Worm (Caenorhabditis elegans) whole organism, late embryonic: ENCODE results near the gene Y17G7B.12.

Source experiments
- C08G9.2 ChIP-seq: sonication (generic microtip); optimal IDR thresholded peaks from 2 replicates; lab custom pipeline; 2016; ENCODE audit warnings: mild to moderate bottlenecking, missing genetic modification characterization, moderate library complexity, missing compliant biosample characterization
- C38D4.7 ChIP-seq: fragments of 200-800 bp; sonication (Bioruptor generic); optimal IDR thresholded peaks from 2 replicates; lab custom pipeline; 2018; ENCODE audit warnings: mild to moderate bottlenecking, missing genetic modification characterization, moderate library complexity, missing compliant biosample characterization
- F13H6.1 ChIP-seq: sonication (generic microtip); optimal IDR thresholded peaks from 2 replicates; lab custom pipeline; 2016; ENCODE audit warnings: missing genetic modification characterization, missing compliant biosample characterization
- K02D7.2 ChIP-seq: sonication (generic microtip); optimal IDR thresholded peaks from 2 replicates; lab custom pipeline; 2017; ENCODE audit warnings: mild to moderate bottlenecking, missing genetic modification characterization, missing compliant biosample characterization
- K09A11.1 ChIP-seq: sonication (generic microtip); optimal IDR thresholded peaks from 2 replicates; lab custom pipeline; 2017; ENCODE audit warnings: antibody characterized with exemption, mild to moderate bottlenecking, missing genetic modification characterization, missing compliant biosample characterization; ENCODE audit not compliant: insufficient read depth
- Y22D7AL.16 ChIP-seq: sonication (generic microtip); optimal IDR thresholded peaks from 2 replicates; lab custom pipeline; 2016; ENCODE audit warnings: missing genetic modification characterization, missing compliant biosample characterization
- ahr-1 ChIP-seq: sonication (generic microtip); optimal IDR thresholded peaks from 2 replicates; lab custom pipeline; 2016; ENCODE audit warnings: missing genetic modification characterization, missing compliant biosample characterization
- ceh-19 ChIP-seq: fragments of 200-800 bp; sonication (Bioruptor generic); optimal IDR thresholded peaks from 2 replicates; lab custom pipeline; 2018; ENCODE audit warnings: mild to moderate bottlenecking, missing genetic modification characterization, missing compliant biosample characterization
- ceh-2 ChIP-seq: sonication (generic microtip); optimal IDR thresholded peaks from 2 replicates; lab custom pipeline; 2016; ENCODE audit warnings: missing genotype, missing genetic modification characterization, missing compliant biosample characterization
- ceh-22 ChIP-seq: sonication (generic microtip); optimal IDR thresholded peaks from 2 replicates; lab custom pipeline; 2017; ENCODE audit warnings: missing biosample characterization, missing genetic modification characterization
- ceh-48 ChIP-seq: sonication (generic microtip); optimal IDR thresholded peaks from 2 replicates; lab custom pipeline; 2016; ENCODE audit warnings: missing genetic modification characterization, inconsistent platforms, missing compliant biosample characterization
- ceh-6 ChIP-seq: fragments of 200-800 bp; sonication (Bioruptor generic); optimal IDR thresholded peaks from 2 replicates; lab custom pipeline; 2018; ENCODE audit warnings: mild to moderate bottlenecking, missing genetic modification characterization, missing compliant biosample characterization
- ceh-9 ChIP-seq: sonication (generic microtip); optimal IDR thresholded peaks from 2 replicates; lab custom pipeline; 2016; ENCODE audit warnings: mild to moderate bottlenecking, missing genetic modification characterization, inconsistent platforms, missing compliant biosample characterization
- che-1 ChIP-seq: sonication (generic microtip); optimal IDR thresholded peaks from 2 replicates; lab custom pipeline; 2016; ENCODE audit warnings: mild to moderate bottlenecking, missing genetic modification characterization, missing compliant biosample characterization
- dmd-4 ChIP-seq: sonication (generic microtip); optimal IDR thresholded peaks from 2 replicates; lab custom pipeline; 2016; ENCODE audit warnings: borderline replicate concordance, missing genetic modification characterization, missing compliant biosample characterization
- dve-1 ChIP-seq: sonication (generic microtip); optimal IDR thresholded peaks from 2 replicates; lab custom pipeline; 2017; ENCODE audit warnings: antibody characterized with exemption, mild to moderate bottlenecking, missing genetic modification characterization, missing compliant biosample characterization
- ets-4 ChIP-seq: sonication (generic microtip); optimal IDR thresholded peaks from 2 replicates; lab custom pipeline; 2016; ENCODE audit warnings: missing genetic modification characterization, missing compliant biosample characterization
- fax-1 ChIP-seq: sonication (generic microtip); optimal IDR thresholded peaks from 2 replicates; lab custom pipeline; 2016; ENCODE audit warnings: missing genotype, missing genetic modification characterization, missing compliant biosample characterization
- fkh-6 ChIP-seq: sonication (generic microtip); optimal IDR thresholded peaks from 2 replicates; lab custom pipeline; 2016; ENCODE audit warnings: missing genetic modification characterization, missing compliant biosample characterization
- gmeb-2 ChIP-seq: sonication (generic microtip); optimal IDR thresholded peaks from 2 replicates; lab custom pipeline; 2016; ENCODE audit warnings: missing genetic modification characterization, inconsistent platforms, missing compliant biosample characterization
- hlh-13 ChIP-seq: fragments of 200-800 bp; sonication (Bioruptor generic); optimal IDR thresholded peaks from 2 replicates; lab custom pipeline; 2018; ENCODE audit warnings: mild to moderate bottlenecking, missing genetic modification characterization, missing compliant biosample characterization
- hlh-6 ChIP-seq: sonication (generic microtip); optimal IDR thresholded peaks from 2 replicates; lab custom pipeline; 2016; ENCODE audit warnings: missing genotype, missing genetic modification characterization, missing compliant biosample characterization
- hlh-8 ChIP-seq: sonication (generic microtip); optimal IDR thresholded peaks from 2 replicates; lab custom pipeline; 2016; ENCODE audit warnings: missing genotype, missing genetic modification characterization, missing compliant biosample characterization
- lim-6 ChIP-seq: sonication (generic microtip); optimal IDR thresholded peaks from 2 replicates; lab custom pipeline; 2016; ENCODE audit warnings: missing genetic modification characterization, missing compliant biosample characterization
- madf-2 ChIP-seq: sonication (generic microtip); optimal IDR thresholded peaks from 2 replicates; lab custom pipeline; 2017; ENCODE audit warnings: missing genetic modification characterization, missing compliant biosample characterization
- mec-3 ChIP-seq: sonication (generic microtip); optimal IDR thresholded peaks from 2 replicates; lab custom pipeline; 2016; ENCODE audit warnings: borderline replicate concordance, missing genetic modification characterization, missing compliant biosample characterization
- nfya-1 ChIP-seq: sonication (generic microtip); optimal IDR thresholded peaks from 2 replicates; lab custom pipeline; 2017; ENCODE audit warnings: missing genetic modification characterization, mild to moderate bottlenecking, missing compliant biosample characterization, antibody characterized with exemption, moderate library complexity
- nhr-11 ChIP-seq: fragments of 150-350 bp; optimal IDR thresholded peaks from 2 replicates; lab custom pipeline; 2014; ENCODE audit warnings: missing biosample characterization, missing genetic modification characterization
- npax-4 ChIP-seq: sonication (generic microtip); optimal IDR thresholded peaks from 2 replicates; lab custom pipeline; 2016; ENCODE audit warnings: missing genetic modification characterization, missing compliant biosample characterization
- pag-3 ChIP-seq: sonication (generic microtip); optimal IDR thresholded peaks from 2 replicates; lab custom pipeline; 2016; ENCODE audit warnings: missing compliant biosample characterization, missing genetic modification characterization, borderline replicate concordance
- pax-1 ChIP-seq: fragments of 150-350 bp; optimal IDR thresholded peaks from 2 replicates; lab custom pipeline; 2014; ENCODE audit warnings: missing biosample characterization, missing genetic modification characterization
- pha-4 ChIP-seq: fragments of 150-350 bp; optimal IDR thresholded peaks from 2 replicates; lab custom pipeline; 2018; ENCODE audit warnings: missing biosample characterization, missing genetic modification reagents, missing genetic modification characterization
- pros-1 ChIP-seq: fragments of 150-350 bp; optimal IDR thresholded peaks from 2 replicates; lab custom pipeline; 2014; ENCODE audit warnings: missing biosample characterization, missing genetic modification reagents, missing genetic modification characterization
- ref-2 ChIP-seq: sonication (generic microtip); optimal IDR thresholded peaks from 2 replicates; lab custom pipeline; 2016; ENCODE audit warnings: missing genetic modification characterization, missing compliant biosample characterization
- rnt-1 ChIP-seq: sonication (generic microtip); optimal IDR thresholded peaks from 2 replicates; lab custom pipeline; 2016; ENCODE audit warnings: missing genetic modification characterization, missing compliant biosample characterization
- sdc-2 ChIP-seq: sonication (generic microtip); optimal IDR thresholded peaks from 2 replicates; lab custom pipeline; 2016; ENCODE audit warnings: missing genotype, missing genetic modification characterization, missing compliant biosample characterization
- sox-2 ChIP-seq: fragments of 200-800 bp; sonication (Bioruptor generic); IDR thresholded peaks from 2 replicates; pipeline ENCODE4 v1.3.6; 2022; ENCODE audit warnings: missing genetic modification reagents, missing genetic modification characterization, missing compliant biosample characterization
- sox-4 ChIP-seq: sonication (generic microtip); optimal IDR thresholded peaks from 2 replicates; lab custom pipeline; 2017; ENCODE audit warnings: mild to moderate bottlenecking, missing genetic modification characterization, inconsistent platforms, missing compliant biosample characterization
- tbx-2 ChIP-seq: sonication (generic microtip); optimal IDR thresholded peaks from 2 replicates; lab custom pipeline; 2016; ENCODE audit warnings: missing genetic modification characterization, missing compliant biosample characterization
- tbx-7 ChIP-seq: sonication (generic microtip); optimal IDR thresholded peaks from 2 replicates; lab custom pipeline; 2016; ENCODE audit warnings: missing genotype, missing genetic modification characterization, missing compliant biosample characterization
- ttx-3 ChIP-seq: sonication (generic microtip); optimal IDR thresholded peaks from 2 replicates; lab custom pipeline; 2016; ENCODE audit warnings: missing genetic modification reagents, missing genetic modification characterization, missing compliant biosample characterization
- unc-3 ChIP-seq, 2 experiments: fragments of 200-800 bp in 1 of 2; sonication (Bioruptor generic) in 1 of 2; sonication (generic microtip) in 1 of 2; conservative IDR thresholded peaks in 1 of 2; optimal IDR thresholded peaks in 1 of 2; 2 replicates each; pipeline versions ENCODE4 v1.3.6 to Lab custom; 2016 to 2022; ENCODE audit warnings: missing compliant biosample characterization in 2 of 2, missing genetic modification characterization in 2 of 2, missing genetic modification reagents in 1 of 2
- unc-42 ChIP-seq: sonication (generic microtip); optimal IDR thresholded peaks from 2 replicates; lab custom pipeline; 2016; ENCODE audit warnings: missing genotype, missing genetic modification characterization, missing compliant biosample characterization

Gene Y17G7B.12

ce11 chrII:12042108-12042960 is 18.7 kb downstream of the Y17G7B.12 start, which contains the start of gene ippk-1 (continued):
- TF ChIP-seq dve-1 (tag; lab: Kevin White, UChicago) (no peak), F13H6.1 (tag; lab: Kevin White, UChicago) (peak; percentile 89), Y22D7AL.16 (tag; lab: Kevin White, UChicago) (peak; percentile 42), pros-1 (tag; lab: Kevin White, UChicago) (no peak), ttx-3 (tag; lab: Kevin White, UChicago) (peak; percentile 72), K02D7.2 (tag; lab: Kevin White, UChicago) (peak; percentile 53), fax-1 (tag; lab: Kevin White, UChicago) (peak; percentile 94), nfya-1 (tag; lab: Kevin White, UChicago) (peak; percentile 25), hlh-6 (peak; percentile 61), ref-2 (tag; lab: Kevin White, UChicago) (peak; percentile 98), pax-1 (tag; lab: Kevin White, UChicago) (no peak), ceh-6 (GFP tag; lab: Kevin White, UChicago) (no peak), madf-2 (tag; lab: Kevin White, UChicago) (peak; percentile 41), pag-3 (peak; percentile 92), fkh-6 (tag; lab: Kevin White, UChicago) (peak; percentile 67), pha-4 (tag; lab: Kevin White, UChicago) (no peak), npax-4 (no peak), C38D4.7 (GFP tag; lab: Kevin White, UChicago) (peak; percentile 54), unc-3 (GFP tag; conservative IDR thresholded peaks at IDR 0.05; lab: Robert Waterston, UW) (peak; percentile 55; the same call in 1 of the 2 replicates), unc-3 (tag; optimal IDR thresholded peaks at IDR 0.05; lab: Kevin White, UChicago) (peak; percentile 26), tbx-2 (peak; percentile 97), ceh-19 (GFP tag; lab: Kevin White, UChicago) (peak; percentile 68), rnt-1 (tag; lab: Kevin White, UChicago) (peak; percentile 98), sdc-2 (tag; lab: Kevin White, UChicago) (peak; percentile 78), K09A11.1 (tag; lab: Kevin White, UChicago) (no peak), hlh-13 (GFP tag; lab: Kevin White, UChicago) (no peak), sox-2 (GFP tag; lab: Robert Waterston, UW) (no peak), ahr-1 (tag; lab: Kevin White, UChicago) (peak; percentile 92), ets-4 (tag; lab: Kevin White, UChicago) (peak; percentile 95), dmd-4 (peak; percentile 77), lim-6 (tag; lab: Kevin White, UChicago) (peak; percentile 97), ceh-9 (tag; lab: Kevin White, UChicago) (no peak), tbx-7 (tag; lab: Kevin White, UChicago) (peak; percentile 97), mec-3 (tag; lab: Kevin White, UChicago) (peak; percentile 95), ceh-48 (tag; lab: Kevin White, UChicago) (no peak), gmeb-2 (tag; lab: Kevin White, UChicago) (peak; percentile 6), ceh-22 (tag; lab: Kevin White, UChicago) (no peak), C08G9.2 (tag; lab: Kevin White, UChicago) (peak; percentile 96), unc-42 (tag; lab: Kevin White, UChicago) (peak; percentile 93), ceh-2 (tag; lab: Kevin White, UChicago) (peak; percentile 97), sox-4 (tag; lab: Kevin White, UChicago) (no peak), che-1 (tag; lab: Kevin White, UChicago) (peak; percentile 48), hlh-8 (tag; lab: Kevin White, UChicago) (peak; percentile 95), nhr-11 (tag; lab: Kevin White, UChicago) (no peak)
